Worm (Caenorhabditis elegans) whole organism, L3 larva: ENCODE results near the gene K01D12.20.

ENCODE experiments used
- elt-1 ChIP-seq: fragments of 150-350 bp; optimal IDR thresholded peaks from 2 replicates; lab custom pipeline; 2014; ENCODE audit warnings: missing biosample characterization, missing genetic modification characterization
- elt-2 ChIP-seq: sonication (generic microtip); optimal IDR thresholded peaks from 2 replicates; lab custom pipeline; 2016; ENCODE audit warnings: missing genetic modification reagents, mild to moderate bottlenecking, missing genetic modification characterization, missing compliant biosample characterization
- hmg-11 ChIP-seq: sonication (generic microtip); optimal IDR thresholded peaks from 2 replicates; lab custom pipeline; 2016; ENCODE audit warnings: missing genetic modification characterization, missing compliant biosample characterization
- nhr-237 ChIP-seq: fragments of 150-350 bp; optimal IDR thresholded peaks from 2 replicates; lab custom pipeline; 2014; ENCODE audit warnings: missing biosample characterization, missing genetic modification characterization

DNA sequence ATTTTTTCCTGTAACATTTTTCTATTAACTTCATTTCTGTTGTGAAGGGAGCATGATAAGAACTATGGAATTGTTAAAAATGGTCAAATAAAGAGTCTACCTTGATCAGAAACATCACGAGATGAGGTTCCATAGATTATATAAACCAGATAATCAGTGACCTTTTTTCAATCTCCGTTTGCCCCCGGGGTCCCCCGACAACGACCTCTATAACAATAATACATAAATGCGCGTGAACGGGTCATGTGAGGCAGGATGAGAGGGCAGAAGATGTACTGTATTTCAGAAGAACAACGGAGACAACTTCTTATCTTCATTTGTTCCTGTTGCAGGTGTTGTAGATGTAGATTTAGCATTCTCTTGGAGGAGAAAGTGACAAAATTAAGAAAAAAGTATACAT lies 48.8 kb downstream of the K01D12.20 start:
- TF ChIP-seq elt-1 (tag; lab: Kevin White, UChicago) (peak; percentile 78), elt-2 (tag; lab: Kevin White, UChicago) (no peak), nhr-237 (tag; lab: Kevin White, UChicago) (no peak), hmg-11 (tag; lab: Kevin White, UChicago) (no peak)
